Fruit fly (Drosophila melanogaster): Measurements from ENCODE around the gene sunn.

sunn gene

dm6 chr3L:11728147-11728546 lies at the start of gene sunn:
TSS of gene sunn (plus strand) at chr3L:11728348.
- TF ChIP-seq D1 (tag; optimal IDR thresholded peaks at IDR 0.05) (no peak), fd96Ca (GFP tag; IDR thresholded peaks at IDR 0.05) (no peak), CG12605 (GFP tag; IDR thresholded peaks at IDR 0.05) (no peak), gl (tag; optimal IDR thresholded peaks at IDR 0.05) (no peak), Pif1B (GFP tag; optimal IDR thresholded peaks at IDR 0.05) (no peak), EcR (GFP tag; optimal IDR thresholded peaks at IDR 0.05) (no peak), CG34367 (tag; optimal IDR thresholded peaks at IDR 0.05) (no peak), Snoo (tag; optimal IDR thresholded peaks at IDR 0.05) (no peak), CG17806 (tag; optimal IDR thresholded peaks at IDR 0.05) (no peak), CG14655 (GFP tag; optimal IDR thresholded peaks at IDR 0.05) (no peak), CG13204 (GFP tag; optimal IDR thresholded peaks at IDR 0.05) (no peak), CG4496 (GFP tag; IDR thresholded peaks at IDR 0.05) (no peak), CG9948 (tag; optimal IDR thresholded peaks at IDR 0.05) (no peak), CG15710 (tag; optimal IDR thresholded peaks at IDR 0.05) (no peak), rn (GFP tag; IDR thresholded peaks at IDR 0.05) (no peak), Ets98B (GFP tag; IDR thresholded peaks at IDR 0.05) (no peak)

dm6 chr3L:11680298-11680697 lies 47.9 kb upstream of the sunn start, which contains the start of gene CG32085:
TSS of gene CG32085 (minus strand) at chr3L:11680344.
- TF ChIP-seq Snoo (tag; optimal IDR thresholded peaks at IDR 0.05) (no peak), Ets98B (GFP tag; IDR thresholded peaks at IDR 0.05) (peak; percentile 79), rn (GFP tag; IDR thresholded peaks at IDR 0.05) (peak; percentile 42; the same call in 1 of the 2 replicates), CG4496 (GFP tag; IDR thresholded peaks at IDR 0.05) (peak; percentile 76), CG14655 (GFP tag; optimal IDR thresholded peaks at IDR 0.05) (peak; percentile 38), CG32121 (GFP tag; IDR thresholded peaks at IDR 0.05) (peak; percentile 72), CG13204 (GFP tag; optimal IDR thresholded peaks at IDR 0.05) (no peak), CG8301 (tag; optimal IDR thresholded peaks at IDR 0.05) (peak; percentile 1), CG9948 (tag; optimal IDR thresholded peaks at IDR 0.05) (no peak), CG17806 (tag; optimal IDR thresholded peaks at IDR 0.05) (no peak), Pif1A (GFP tag; optimal IDR thresholded peaks at IDR 0.05) (peak; percentile 44), fd96Ca (GFP tag; IDR thresholded peaks at IDR 0.05) (peak; percentile 74; the same call in 2 of the 3 replicates)

- TF ChIP-seq CG32121 (GFP tag; IDR thresholded peaks at IDR 0.05) = no peak
- TF ChIP-seq CG4496 (GFP tag; IDR thresholded peaks at IDR 0.05) = no peak
- TF ChIP-seq CG17806 (tag; optimal IDR thresholded peaks at IDR 0.05) = no peak
- TF ChIP-seq D1 (tag; optimal IDR thresholded peaks at IDR 0.05) = peak; percentile 21
Measured at dm6 chr3L:11681794-11682193, 46.4 kb upstream of the sunn start, which contains the start of gene TfIIEalpha. TSS of gene TfIIEalpha (plus strand) at chr3L:11682038.

dm6 chr3L:11683819-11684521 lies 44.2 kb upstream of the sunn start, which contains the start of gene Sugb:
TSS of gene Sugb (plus strand) at chr3L:11683980.
- peak; percentile 56 for TF ChIP-seq CG15710 (tag; optimal IDR thresholded peaks at IDR 0.05)
- TF ChIP-seq Pif1B (GFP tag; optimal IDR thresholded peaks at IDR 0.05) = peak; percentile 60
- peak; percentile 82 for TF ChIP-seq Ets98B (GFP tag; IDR thresholded peaks at IDR 0.05)
- TF ChIP-seq CG8301 (tag; optimal IDR thresholded peaks at IDR 0.05) = no peak
- peak; percentile 81 for TF ChIP-seq CG4496 (GFP tag; IDR thresholded peaks at IDR 0.05)
- TF ChIP-seq Snoo (tag; optimal IDR thresholded peaks at IDR 0.05) = peak; percentile 51
- peak; percentile 82 for TF ChIP-seq Pif1A (GFP tag; optimal IDR thresholded peaks at IDR 0.05)
- no peak for TF ChIP-seq CG13204 (GFP tag; optimal IDR thresholded peaks at IDR 0.05)
- TF ChIP-seq CG17806 (tag; optimal IDR thresholded peaks at IDR 0.05) = peak; percentile 30
- peak; percentile 57 for TF ChIP-seq CG34367 (tag; optimal IDR thresholded peaks at IDR 0.05)
- TF ChIP-seq CG8159 (tag; optimal IDR thresholded peaks at IDR 0.05) = no peak
- TF ChIP-seq CG12605 (GFP tag; IDR thresholded peaks at IDR 0.05) = peak; percentile 74
- TF ChIP-seq CG32121 (GFP tag; IDR thresholded peaks at IDR 0.05) = peak; percentile 81
- TF ChIP-seq EcR (GFP tag; optimal IDR thresholded peaks at IDR 0.05) = peak; percentile 16
- peak; percentile 16 for TF ChIP-seq D1 (tag; optimal IDR thresholded peaks at IDR 0.05)

dm6 chr3L:11684522-11684851 lies 43.7 kb upstream of the sunn start:
- TF ChIP-seq EcR (GFP tag; optimal IDR thresholded peaks at IDR 0.05) (no peak), rn (GFP tag; IDR thresholded peaks at IDR 0.05) (no peak), CG34367 (tag; optimal IDR thresholded peaks at IDR 0.05) (no peak), gl (tag; optimal IDR thresholded peaks at IDR 0.05) (no peak), CG12605 (GFP tag; IDR thresholded peaks at IDR 0.05) (no peak), D1 (tag; optimal IDR thresholded peaks at IDR 0.05) (no peak), fd96Ca (GFP tag; IDR thresholded peaks at IDR 0.05) (no peak), CG9948 (tag; optimal IDR thresholded peaks at IDR 0.05) (no peak), CG10348 (GFP tag; IDR thresholded peaks at IDR 0.05) (no peak), CG15710 (tag; optimal IDR thresholded peaks at IDR 0.05) (no peak), Snoo (tag; optimal IDR thresholded peaks at IDR 0.05) (no peak), CG8301 (tag; optimal IDR thresholded peaks at IDR 0.05) (no peak), Pif1B (GFP tag; optimal IDR thresholded peaks at IDR 0.05) (no peak), CG4496 (GFP tag; IDR thresholded peaks at IDR 0.05) (no peak), CG32121 (GFP tag; IDR thresholded peaks at IDR 0.05) (no peak)

dm6 chr3L:11685876-11686275 lies 42.3 kb upstream of the sunn start:
- TF ChIP-seq CG15710 (tag; optimal IDR thresholded peaks at IDR 0.05) (no peak), CG14655 (GFP tag; optimal IDR thresholded peaks at IDR 0.05) (no peak), fd96Ca (GFP tag; IDR thresholded peaks at IDR 0.05) (no peak)

Data from whole organism, pupa.